Worm (Caenorhabditis elegans) whole organism, L4/young adult: ENCODE measurements around the gene acbp-4.

ENCODE experiments used
- W03F9.2 ChIP-seq: fragments of 150-350 bp; optimal IDR thresholded peaks from 2 replicates; lab custom pipeline; 2014; ENCODE audit warnings: missing biosample characterization, missing genetic modification characterization
- dao-5 ChIP-seq: sonication (generic microtip); optimal IDR thresholded peaks from 2 replicates; lab custom pipeline; 2016; ENCODE audit warnings: missing genotype, missing genetic modification characterization, moderate library complexity, missing compliant biosample characterization
- him-1 ChIP-seq: sonication (generic microtip); optimal IDR thresholded peaks from 2 replicates; lab custom pipeline; 2016; ENCODE audit warnings: missing genotype, missing genetic modification reagents, missing genetic modification characterization, missing compliant biosample characterization

ce11 chrIII:7278491-7278890, 30.4 kb downstream of the acbp-4 start:
- TF ChIP-seq dao-5 (tag; lab: Kevin White, UChicago) (peak; percentile 42), W03F9.2 (peak; percentile 74), him-1 (no peak)
